Worm (Caenorhabditis elegans) whole organism, midembryonic: ENCODE data around the gene F09C8.1.

Experiments
- T22C8.4 ChIP-seq: fragments of 200-800 bp; sonication (Bioruptor generic); IDR thresholded peaks from 2 replicates; pipeline ENCODE4 v1.3.6; 2022; ENCODE audit warnings: missing genetic modification characterization, missing compliant biosample characterization
- klf-2 ChIP-seq: fragments of 200-800 bp; sonication (Bioruptor generic); conservative IDR thresholded peaks from 2 replicates; pipeline ENCODE4 v1.3.6; 2022; ENCODE audit warnings: missing genetic modification reagents, missing genetic modification characterization, missing compliant biosample characterization
- tab-1 ChIP-seq: fragments of 200-800 bp; sonication (Bioruptor generic); IDR thresholded peaks from 2 replicates; pipeline ENCODE4 v1.3.6; 2022; ENCODE audit warnings: missing genetic modification characterization, missing compliant biosample characterization
- ztf-23 ChIP-seq: fragments of 200-800 bp; sonication (Bioruptor generic); IDR thresholded peaks from 2 replicates; pipeline ENCODE4 v1.3.6; 2022; ENCODE audit warnings: missing genetic modification reagents, missing genetic modification characterization, missing compliant biosample characterization
- ztf-29 ChIP-seq: fragments of 200-800 bp; sonication (Bioruptor generic); IDR thresholded peaks from 2 replicates; pipeline ENCODE4 v1.3.6; 2022; ENCODE audit warnings: missing genetic modification reagents, missing genetic modification characterization, missing compliant biosample characterization

DNA sequence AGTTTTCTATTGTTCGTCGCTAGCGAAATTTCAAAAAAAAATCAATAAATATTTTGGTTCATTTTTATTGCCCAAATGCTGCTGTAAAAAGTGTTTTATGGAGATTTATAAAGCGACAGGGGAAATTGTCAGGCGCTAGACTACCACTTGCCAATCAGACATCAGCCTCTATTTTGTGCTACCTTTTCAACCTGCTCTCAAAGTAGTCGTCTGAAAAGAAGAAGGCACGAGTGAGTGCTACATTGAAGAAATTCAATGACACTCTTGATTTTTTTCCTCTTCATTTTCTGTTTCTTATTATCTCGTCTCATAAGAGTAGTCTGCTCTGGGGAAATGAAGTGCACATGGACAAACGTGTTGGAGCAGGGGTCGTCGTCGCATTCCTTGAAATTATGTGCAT is 42.6 kb upstream of the F09C8.1 start:
- TF ChIP-seq klf-2 (GFP tag; lab: Robert Waterston, UW) (no peak), ztf-29 (GFP tag; lab: Robert Waterston, UW) (no peak), tab-1 (GFP tag; lab: Robert Waterston, UW) (no peak), ztf-23 (GFP tag; lab: Robert Waterston, UW) (no peak), T22C8.4 (peak; percentile 78)
